Worm (Caenorhabditis elegans): ENCODE measurements around the gene F20E11.18.

DNA sequence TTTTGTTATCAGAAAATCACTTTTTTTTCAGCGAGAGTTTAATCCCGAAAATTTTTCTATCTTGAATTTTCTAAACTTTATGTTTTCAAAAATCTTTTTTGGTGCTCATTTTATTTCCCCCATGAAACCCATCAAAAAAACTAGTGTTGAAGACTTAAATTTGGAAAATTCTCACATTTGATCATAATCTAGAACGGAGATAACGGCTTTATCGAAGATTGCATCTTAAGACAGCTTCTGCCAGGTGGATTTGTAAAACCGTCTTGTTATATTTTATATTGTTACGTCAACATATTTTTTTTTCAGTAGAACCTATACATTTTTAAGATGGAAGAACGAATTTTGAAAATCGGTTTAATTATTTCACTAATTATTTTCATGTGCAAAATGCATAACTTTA lies 21.4 kb downstream of the F20E11.18 start, which contains the start of gene T27C5.12:
- TF ChIP-seq ceh-9 (tag; optimal IDR thresholded peaks at IDR 0.05), result no peak
- TF ChIP-seq ceh-28 (tag; optimal IDR thresholded peaks at IDR 0.05), result no peak
- no peak for TF ChIP-seq pha-4 (tag; optimal IDR thresholded peaks at IDR 0.05)
- no peak for TF ChIP-seq jun-1 (tag; optimal IDR thresholded peaks at IDR 0.05)
- TF ChIP-seq elt-3 (tag; optimal IDR thresholded peaks at IDR 0.05), result no peak
- no peak for TF ChIP-seq egl-27 (tag; optimal IDR thresholded peaks at IDR 0.05)
- TF ChIP-seq elt-1 (tag; optimal IDR thresholded peaks at IDR 0.05), result no peak
- TF ChIP-seq ceh-82 (tag; optimal IDR thresholded peaks at IDR 0.05), result no peak
- no peak for TF ChIP-seq fos-1 (tag; optimal IDR thresholded peaks at IDR 0.05)
